Worm (Caenorhabditis elegans): ENCODE measurements around the gene F53B1.8.

The F53B1.8 gene

ce11 chrX:2163084-2163483, 33.0 kb upstream of the F53B1.8 start, which contains the start of gene pdf-2:
Gene pdf-2 (plus strand): TSS chrX:2163384.
- TF ChIP-seq syd-9 (tag; optimal IDR thresholded peaks at IDR 0.05) (no peak), nhr-11 (tag; optimal IDR thresholded peaks at IDR 0.05) (no peak), ama-1 (optimal IDR thresholded peaks at IDR 0.05) (no peak), pqm-1 (tag; optimal IDR thresholded peaks at IDR 0.05) (no peak), K09A11.1 (tag; optimal IDR thresholded peaks at IDR 0.05; ENCODE audit: insufficient read depth) (no peak), hlh-13 (GFP tag; optimal IDR thresholded peaks at IDR 0.05) (no peak), ceh-22 (tag; optimal IDR thresholded peaks at IDR 0.05) (no peak)

ce11 chrX:2157855-2158254, 27.8 kb upstream of the F53B1.8 start:
- TF ChIP-seq gmeb-2 (tag; optimal IDR thresholded peaks at IDR 0.05) (no peak), elt-2 (tag; optimal IDR thresholded peaks at IDR 0.05) (peak; percentile 17), nhr-232 (tag; optimal IDR thresholded peaks at IDR 0.05) (no peak)

- no peak for TF ChIP-seq ceh-19 (GFP tag; optimal IDR thresholded peaks at IDR 0.05)
- TF ChIP-seq ahr-1 (tag; optimal IDR thresholded peaks at IDR 0.05) = no peak
- no peak for TF ChIP-seq gmeb-2 (tag; optimal IDR thresholded peaks at IDR 0.05)
- TF ChIP-seq zip-5 (tag; optimal IDR thresholded peaks at IDR 0.05) = no peak
- no peak for TF ChIP-seq pat-9 (tag; optimal IDR thresholded peaks at IDR 0.05)
- TF ChIP-seq dve-1 (tag; optimal IDR thresholded peaks at IDR 0.05) = no peak
- TF ChIP-seq hlh-6 (tag; optimal IDR thresholded peaks at IDR 0.05) = no peak
- no peak for TF ChIP-seq dmd-4 (tag; optimal IDR thresholded peaks at IDR 0.05; ENCODE audit: borderline replicate concordance)
- no peak for TF ChIP-seq ceh-9 (tag; optimal IDR thresholded peaks at IDR 0.05)
- no peak for TF ChIP-seq sdc-2 (tag; optimal IDR thresholded peaks at IDR 0.05)
- TF ChIP-seq C38D4.7 (GFP tag; optimal IDR thresholded peaks at IDR 0.05) = no peak
- TF ChIP-seq lin-11 (tag; optimal IDR thresholded peaks at IDR 0.05) = no peak
- TF ChIP-seq nfya-1 (tag; optimal IDR thresholded peaks at IDR 0.05) = no peak
- TF ChIP-seq unc-42 (tag; optimal IDR thresholded peaks at IDR 0.05) = no peak
- TF ChIP-seq ama-1 (optimal IDR thresholded peaks at IDR 0.05) = no peak
- TF ChIP-seq ref-2 (tag; optimal IDR thresholded peaks at IDR 0.05) = no peak
- TF ChIP-seq unc-3 (GFP tag; conservative IDR thresholded peaks at IDR 0.05) = no peak
- no peak for TF ChIP-seq unc-3 (tag; optimal IDR thresholded peaks at IDR 0.05)
- no peak for TF ChIP-seq madf-2 (tag; optimal IDR thresholded peaks at IDR 0.05)
- TF ChIP-seq ceh-48 (tag; optimal IDR thresholded peaks at IDR 0.05) = no peak
- no peak for TF ChIP-seq ceh-45 (GFP tag; IDR thresholded peaks at IDR 0.05)
Measured at ce11 chrX:2153780-2154179, 23.7 kb upstream of the F53B1.8 start.

- no peak for TF ChIP-seq ref-2 (tag; optimal IDR thresholded peaks at IDR 0.05)
- TF ChIP-seq syd-9 (tag; optimal IDR thresholded peaks at IDR 0.05) = no peak
- no peak for TF ChIP-seq sox-4 (tag; optimal IDR thresholded peaks at IDR 0.05)
- no peak for TF ChIP-seq pha-4 (tag; optimal IDR thresholded peaks at IDR 0.05)
Measured at ce11 chrX:2152062-2152461, 22.0 kb upstream of the F53B1.8 start.

- TF ChIP-seq hlh-15 (tag; optimal IDR thresholded peaks at IDR 0.05) = no peak
- TF ChIP-seq ceh-9 (tag; optimal IDR thresholded peaks at IDR 0.05) = no peak
- no peak for TF ChIP-seq dmd-4 (tag; optimal IDR thresholded peaks at IDR 0.05; ENCODE audit: borderline replicate concordance)
Measured at ce11 chrX:2150006-2150405, 20.0 kb upstream of the F53B1.8 start, which contains the start of gene npax-2. Gene npax-2 (minus strand): TSS chrX:2150106.

ce11 chrX:2145629-2146028, 15.6 kb upstream of the F53B1.8 start, which contains the start of gene dpy-3:
Gene dpy-3 (minus strand): TSS chrX:2145647.
- TF ChIP-seq K02D7.2 (tag; optimal IDR thresholded peaks at IDR 0.05) = no peak
- TF ChIP-seq ceh-31 (tag; optimal IDR thresholded peaks at IDR 0.05) = no peak
- TF ChIP-seq elt-2 (tag; optimal IDR thresholded peaks at IDR 0.05) = no peak
- no peak for TF ChIP-seq sdc-2 (tag; optimal IDR thresholded peaks at IDR 0.05)
- no peak for TF ChIP-seq nfya-1 (tag; optimal IDR thresholded peaks at IDR 0.05)
- no peak for TF ChIP-seq mec-3 (tag; optimal IDR thresholded peaks at IDR 0.05; ENCODE audit: borderline replicate concordance)
- no peak for TF ChIP-seq F13H6.1 (tag; optimal IDR thresholded peaks at IDR 0.05)
- no peak for TF ChIP-seq unc-3 (GFP tag; conservative IDR thresholded peaks at IDR 0.05)
- no peak for TF ChIP-seq unc-3 (tag; optimal IDR thresholded peaks at IDR 0.05)
- no peak for TF ChIP-seq ets-4 (tag; optimal IDR thresholded peaks at IDR 0.05)
- no peak for TF ChIP-seq zip-5 (tag; optimal IDR thresholded peaks at IDR 0.05)
- TF ChIP-seq ceh-14 (tag; optimal IDR thresholded peaks at IDR 0.05) = no peak
